Fruit fly (Drosophila melanogaster) Kc167 (cell line): Measurements from ENCODE around the gene CG10616.

ENCODE experiments used
- Myc ChIP-seq: fragments of >200 bp; optimal IDR thresholded peaks from 2 replicates; lab custom pipeline; 2017; ENCODE audit warnings: missing external identifiers
- Sin3A ChIP-seq: fragments of >200 bp; optimal IDR thresholded peaks from 2 replicates; lab custom pipeline; 2018; ENCODE audit warnings: missing external identifiers
- h ChIP-seq: fragments of >200 bp; optimal IDR thresholded peaks from 3 replicates; lab custom pipeline; 2018; ENCODE audit warnings: missing external identifiers
- insv ChIP-seq: fragments of >200 bp; optimal IDR thresholded peaks from 3 replicates; lab custom pipeline; 2018; ENCODE audit warnings: missing external identifiers
- psq ChIP-seq: fragments of >200 bp; optimal IDR thresholded peaks from 2 replicates; lab custom pipeline; 2017; ENCODE audit warnings: missing external identifiers
- ttk ChIP-seq: sonication (Bioruptor generic); optimal IDR thresholded peaks from 2 replicates; lab custom pipeline; 2017; ENCODE audit warnings: missing external identifiers

CG10616 gene

dm6 chr3L:12463580-12463979 is 7.9 kb upstream of the CG10616 start:
- TF ChIP-seq h, result no peak
- no peak for TF ChIP-seq psq (lab: Kevin White, UChicago)
- TF ChIP-seq insv (lab: Kevin White, UChicago), result no peak
- TF ChIP-seq ttk (lab: Kevin White, UChicago), result no peak
- TF ChIP-seq Myc (lab: Kevin White, UChicago), result no peak
- TF ChIP-seq Sin3A (lab: Kevin White, UChicago), result no peak

- TF ChIP-seq psq (lab: Kevin White, UChicago), result no peak
- no peak for TF ChIP-seq ttk (lab: Kevin White, UChicago)
- no peak for TF ChIP-seq Sin3A (lab: Kevin White, UChicago)
- no peak for TF ChIP-seq Myc (lab: Kevin White, UChicago)
- TF ChIP-seq h, result no peak
- no peak for TF ChIP-seq insv (lab: Kevin White, UChicago)
These were observed 6.3 kb upstream of the CG10616 start for dm6 chr3L:12465229-12465628.

dm6 chr3L:12468016-12468415 is 3.5 kb upstream of the CG10616 start, which contains the start of gene eyg:
Gene eyg, minus strand, starts transcription at chr3L:12468021.
- no peak for TF ChIP-seq h
- TF ChIP-seq insv (lab: Kevin White, UChicago), result no peak
- TF ChIP-seq psq (lab: Kevin White, UChicago), result no peak
- no peak for TF ChIP-seq ttk (lab: Kevin White, UChicago)
- no peak for TF ChIP-seq Myc (lab: Kevin White, UChicago)

- no peak for TF ChIP-seq ttk (lab: Kevin White, UChicago)
- no peak for TF ChIP-seq psq (lab: Kevin White, UChicago)
- TF ChIP-seq h, result no peak
- no peak for TF ChIP-seq insv (lab: Kevin White, UChicago)
These were observed 1.8 kb upstream of the CG10616 start, which contains the start of gene CG32102 for dm6 chr3L:12469684-12470083. Gene CG32102, minus strand, starts transcription at chr3L:12469784.

dm6 chr3L:12470509-12470908 is 1.0 kb upstream of the CG10616 start:
- TF ChIP-seq Sin3A (lab: Kevin White, UChicago) (no peak), h (no peak)

DNA sequence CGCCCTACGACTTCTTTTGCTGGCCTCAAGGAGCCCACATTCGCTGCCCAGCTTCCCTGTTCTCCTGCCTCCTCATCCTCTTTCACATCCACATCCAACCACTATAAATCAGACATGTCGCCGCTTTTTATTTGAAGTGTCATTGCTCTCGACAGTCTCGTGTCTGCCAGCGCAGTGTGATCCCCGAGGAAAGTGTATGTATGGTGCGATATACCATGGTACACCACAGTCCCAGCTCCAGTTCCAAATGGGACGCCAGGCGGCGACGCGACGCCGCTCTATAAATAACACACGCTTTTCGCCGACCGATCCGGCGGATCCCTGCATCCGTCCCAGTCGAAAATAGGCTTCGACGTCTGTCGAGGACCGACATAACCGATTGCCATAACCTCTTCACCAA is 6.7 kb downstream of the CG10616 start:
- TF ChIP-seq Myc (lab: Kevin White, UChicago), result no peak
- TF ChIP-seq Sin3A (lab: Kevin White, UChicago), result no peak
- TF ChIP-seq psq (lab: Kevin White, UChicago), result no peak
- TF ChIP-seq h, result no peak
- TF ChIP-seq ttk (lab: Kevin White, UChicago), result no peak
- no peak for TF ChIP-seq insv (lab: Kevin White, UChicago)

dm6 chr3L:12482246-12482645 is 10.7 kb downstream of the CG10616 start, which contains the start of gene CG33725:
Gene CG33725, plus strand, starts transcription at chr3L:12482609.
- TF ChIP-seq psq (lab: Kevin White, UChicago), result no peak
- TF ChIP-seq Sin3A (lab: Kevin White, UChicago), result no peak
- no peak for TF ChIP-seq ttk (lab: Kevin White, UChicago)
- TF ChIP-seq insv (lab: Kevin White, UChicago), result no peak
- TF ChIP-seq h, result no peak
- no peak for TF ChIP-seq Myc (lab: Kevin White, UChicago)

dm6 chr3L:12482917-12483316 is 11.4 kb downstream of the CG10616 start:
- no peak for TF ChIP-seq insv (lab: Kevin White, UChicago)
- TF ChIP-seq ttk (lab: Kevin White, UChicago), result no peak

DNA sequence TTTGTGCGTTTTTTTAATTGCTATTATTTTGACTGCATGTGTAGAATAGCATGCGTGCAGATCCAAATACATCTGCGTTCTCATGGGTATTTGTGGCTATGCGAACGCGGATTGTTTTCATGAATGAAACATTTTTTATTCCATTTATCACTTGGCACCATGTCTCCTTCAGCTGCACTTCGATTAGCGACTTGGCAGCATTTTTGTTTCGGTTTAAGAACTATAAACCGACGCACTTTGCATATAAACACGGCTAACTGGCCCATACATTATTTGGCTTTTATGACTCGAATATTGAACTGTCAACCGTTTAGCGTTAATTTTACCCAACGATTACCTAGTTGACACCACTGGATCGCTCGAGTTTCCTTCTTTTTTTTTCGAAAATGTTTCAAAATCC is 12.9 kb downstream of the CG10616 start:
- TF ChIP-seq ttk (lab: Kevin White, UChicago), result no peak
- no peak for TF ChIP-seq Myc (lab: Kevin White, UChicago)
- TF ChIP-seq Sin3A (lab: Kevin White, UChicago), result no peak
- TF ChIP-seq psq (lab: Kevin White, UChicago), result no peak
- TF ChIP-seq h, result no peak
- TF ChIP-seq insv (lab: Kevin White, UChicago), result no peak

- TF ChIP-seq insv (lab: Kevin White, UChicago) (no peak), Sin3A (lab: Kevin White, UChicago) (no peak), Myc (lab: Kevin White, UChicago) (no peak), psq (lab: Kevin White, UChicago) (no peak), ttk (lab: Kevin White, UChicago) (no peak), h (no peak)
These were observed 13.4 kb downstream of the CG10616 start, which contains the start of gene CG10663 for dm6 chr3L:12484948-12485347. Gene CG10663, minus strand, starts transcription at chr3L:12485035.

- TF ChIP-seq Sin3A (lab: Kevin White, UChicago) (no peak), h (no peak), psq (lab: Kevin White, UChicago) (no peak), ttk (lab: Kevin White, UChicago) (no peak), Myc (lab: Kevin White, UChicago) (no peak), insv (lab: Kevin White, UChicago) (no peak)
These were observed 14.6 kb downstream of the CG10616 start for dm6 chr3L:12486175-12486574.

- TF ChIP-seq h (no peak), Myc (lab: Kevin White, UChicago) (no peak), insv (lab: Kevin White, UChicago) (no peak), psq (lab: Kevin White, UChicago) (no peak), Sin3A (lab: Kevin White, UChicago) (no peak), ttk (lab: Kevin White, UChicago) (no peak)
These were observed 18.4 kb downstream of the CG10616 start for dm6 chr3L:12489952-12490351.
